Worm (Caenorhabditis elegans) whole organism, L4 larva: Measurements from ENCODE around the gene Y51A2A.12.

ENCODE experiments used
- ces-1 ChIP-seq: fragments of 150-350 bp; sonication (generic microtip); optimal IDR thresholded peaks from 4 replicates; lab custom pipeline; 2014; ENCODE audit warnings: missing biosample characterization, missing genetic modification reagents, missing genetic modification characterization
- duxl-1 ChIP-seq: sonication (generic microtip); optimal IDR thresholded peaks from 2 replicates; lab custom pipeline; 2016; ENCODE audit warnings: mild to moderate bottlenecking, missing genetic modification characterization, moderate library complexity, missing compliant biosample characterization; ENCODE audit not compliant: poor library complexity
- lsy-2 ChIP-seq, 2 experiments: fragments of 150-350 bp in 1 of 2; sonication (generic microtip) in 1 of 2; optimal IDR thresholded peaks; 2 replicates each; lab custom pipeline; 2014 to 2017; ENCODE audit warnings: missing biosample characterization in 2 of 2, missing genetic modification characterization in 2 of 2
- nhr-25 ChIP-seq: sonication (generic microtip); optimal IDR thresholded peaks from 2 replicates; lab custom pipeline; 2017; ENCODE audit warnings: missing genetic modification characterization, mild to moderate bottlenecking, missing compliant biosample characterization, antibody characterized with exemption, moderate library complexity, borderline replicate concordance; ENCODE audit not compliant: insufficient read depth
- nhr-28 ChIP-seq: fragments of 150-350 bp; optimal IDR thresholded peaks from 2 replicates; lab custom pipeline; 2014; ENCODE audit warnings: missing biosample characterization, missing genetic modification characterization
- ztf-11 ChIP-seq: fragments of 150-350 bp; optimal IDR thresholded peaks from 2 replicates; lab custom pipeline; 2014; ENCODE audit warnings: missing biosample characterization, missing genetic modification characterization

- TF ChIP-seq nhr-28 (tag; lab: Kevin White, UChicago) (no peak), lsy-2 (tag; optimal IDR thresholded peaks at IDR 0.05; lab: Kevin White, UChicago) (no peak), duxl-1 (tag; lab: Kevin White, UChicago) (no peak), nhr-25 (no peak), ces-1 (GFP tag; lab: Kevin White, UChicago) (no peak), ztf-11 (tag; lab: Kevin White, UChicago) (no peak)
These were observed 6.1 kb downstream of the Y51A2A.12 start, which contains the start of gene Y51A2A.5 for ce11 chrV:18298506-18298905.
